Worm (Caenorhabditis elegans): ENCODE data around the gene C52A11.3.

C52A11.3 gene

ce11 chrII:10783201-10783962 lies 46.2 kb downstream of the C52A11.3 start, which contains the start of gene ect-2 (continued):
- TF ChIP-seq jun-1 (tag; optimal IDR thresholded peaks at IDR 0.05) (no peak), mes-2 (tag; optimal IDR thresholded peaks at IDR 0.05; ENCODE audit: poor library complexity, severe bottlenecking) (peak; percentile 44), fos-1 (tag; optimal IDR thresholded peaks at IDR 0.05) (no peak), aha-1 (tag) (peak; percentile 39)

DNA sequence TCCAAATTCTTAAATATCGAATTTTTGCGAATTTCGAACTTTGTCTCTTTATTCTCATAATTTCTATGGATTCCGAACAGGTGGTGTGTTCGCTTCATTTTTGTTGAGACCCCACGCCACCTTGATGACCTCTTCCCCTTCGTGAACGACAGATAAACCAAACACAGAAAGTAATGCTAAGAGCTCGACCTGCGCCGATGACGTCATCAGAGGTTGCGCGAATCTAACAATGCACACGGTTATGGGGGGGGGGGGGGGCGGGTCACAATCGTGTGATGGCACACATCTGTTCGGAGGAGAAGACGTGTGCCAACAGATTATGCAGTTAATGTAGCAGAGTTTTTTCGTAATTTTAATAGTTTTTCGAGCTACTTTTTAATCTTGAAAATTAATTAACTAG lies 47.1 kb downstream of the C52A11.3 start:
- no peak for TF ChIP-seq nhr-111 (GFP tag; optimal IDR thresholded peaks at IDR 0.05)
- TF ChIP-seq zip-11 (GFP tag; IDR thresholded peaks at IDR 0.05) = no peak
- no peak for TF ChIP-seq ztf-7 (tag; optimal IDR thresholded peaks at IDR 0.05)
- TF ChIP-seq mdl-1 (tag; optimal IDR thresholded peaks at IDR 0.05) = no peak
- TF ChIP-seq zfp-2 (tag; optimal IDR thresholded peaks at IDR 0.05) = no peak
- no peak for TF ChIP-seq Y105C5A.15 (GFP tag; IDR thresholded peaks at IDR 0.05)
- TF ChIP-seq tra-1 (GFP tag; IDR thresholded peaks at IDR 0.05) = no peak
- no peak for TF ChIP-seq madf-5 (GFP tag; IDR thresholded peaks at IDR 0.05)
- TF ChIP-seq zip-2 (tag; optimal IDR thresholded peaks at IDR 0.05) = no peak
- TF ChIP-seq tag-97 (GFP tag; IDR thresholded peaks at IDR 0.05) = no peak

DNA sequence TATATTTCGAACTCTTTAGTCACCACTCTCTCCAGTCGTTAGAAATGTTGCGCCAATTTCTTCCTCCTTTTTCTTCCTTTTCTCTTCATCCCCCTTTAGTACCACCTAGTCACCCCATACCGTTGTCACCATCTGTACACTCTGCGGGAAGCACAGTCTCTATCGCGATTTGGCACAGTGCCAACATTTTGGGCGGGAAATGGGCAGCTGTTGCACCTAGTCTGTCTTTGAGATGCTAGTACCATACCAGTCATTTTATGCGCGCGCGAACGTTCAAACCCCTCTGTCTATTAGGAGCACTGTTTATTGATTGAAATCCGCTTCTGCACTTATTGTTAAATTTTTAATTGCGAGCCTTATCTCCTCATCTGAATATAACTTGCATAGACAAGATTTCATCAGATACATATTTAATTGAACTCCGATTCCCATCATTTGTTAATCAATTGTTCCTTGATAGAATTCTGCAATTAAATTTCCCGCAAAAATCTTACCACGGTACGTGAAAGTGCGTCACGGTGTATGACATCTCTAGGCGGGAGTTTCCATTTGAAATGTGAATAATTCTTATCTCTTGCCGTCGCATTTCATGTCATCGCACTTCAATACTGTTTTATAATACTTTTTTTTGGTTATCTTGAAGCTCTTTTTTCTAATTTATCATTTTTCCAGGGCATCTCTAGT lies 47.8 kb downstream of the C52A11.3 start, which contains the start of gene cdl-1:
cdl-1 (plus strand) TSS at position 673 of the 684 bp plus-strand sequence.
- TF ChIP-seq pqm-1 (tag; optimal IDR thresholded peaks at IDR 0.05) (peak; percentile 2), dve-1 (tag; optimal IDR thresholded peaks at IDR 0.05; ENCODE audit: insufficient read depth) (no peak), ZK337.2 (GFP tag; IDR thresholded peaks at IDR 0.05) (no peak), mes-2 (tag; optimal IDR thresholded peaks at IDR 0.05; ENCODE audit: poor library complexity, severe bottlenecking) (peak; percentile 84), unc-130 (GFP tag; optimal IDR thresholded peaks at IDR 0.05) (no peak), unc-62 (GFP tag; optimal IDR thresholded peaks at IDR 0.05 in 1 of 2) (peak in 1 of 2 experiments; percentile 65), unc-62 (tag; optimal IDR thresholded peaks at IDR 0.05) (no peak), ztf-11 (tag; optimal IDR thresholded peaks at IDR 0.05) (no peak), nhr-77 (tag; optimal IDR thresholded peaks at IDR 0.05) (peak; percentile 4), vab-7 (GFP tag; IDR thresholded peaks at IDR 0.05) (no peak), daf-19 (GFP tag; conservative IDR thresholded peaks at IDR 0.05) (no peak), lin-38 (GFP tag; IDR thresholded peaks at IDR 0.05) (peak; percentile 73), F10B5.3 (tag; optimal IDR thresholded peaks at IDR 0.05) (no peak), gei-8 (GFP tag; optimal IDR thresholded peaks at IDR 0.05) (no peak), lin-13 (GFP tag; optimal IDR thresholded peaks at IDR 0.05) (no peak), T20F7.1 (GFP tag; optimal IDR thresholded peaks at IDR 0.05) (no peak), ceh-28 (tag; optimal IDR thresholded peaks at IDR 0.05) (no peak), ceh-32 (tag; optimal IDR thresholded peaks at IDR 0.05; ENCODE audit: poor library complexity) (no peak), mdl-1 (tag; optimal IDR thresholded peaks at IDR 0.05) (no peak), nhr-48 (tag; optimal IDR thresholded peaks at IDR 0.05) (no peak), ctbp-1 (GFP tag; IDR thresholded peaks at IDR 0.05) (no peak), daf-12 (tag; optimal IDR thresholded peaks at IDR 0.05) (no peak), spr-3 (GFP tag; optimal IDR thresholded peaks at IDR 0.05) (no peak), snpc-1.2 (GFP tag; IDR thresholded peaks at IDR 0.05) (no peak), zip-2 (tag; optimal IDR thresholded peaks at IDR 0.05) (no peak), R02D3.7 (tag; optimal IDR thresholded peaks at IDR 0.05) (no peak), fos-1 (tag; optimal IDR thresholded peaks at IDR 0.05) (no peak), F49E8.2 (tag; optimal IDR thresholded peaks at IDR 0.05; ENCODE audit: borderline replicate concordance) (no peak), daf-16 (GFP tag; optimal IDR thresholded peaks at IDR 0.05) (no peak), daf-16 (tag; optimal IDR thresholded peaks at IDR 0.05) (peak; percentile 65), nhr-41 (GFP tag; IDR thresholded peaks at IDR 0.05) (no peak), tag-97 (GFP tag; IDR thresholded peaks at IDR 0.05) (no peak), nhr-25 (tag; optimal IDR thresholded peaks at IDR 0.05; ENCODE audit: borderline replicate concordance, insufficient read depth) (no peak), jun-1 (tag; optimal IDR thresholded peaks at IDR 0.05) (no peak), saeg-2 (GFP tag; IDR thresholded peaks at IDR 0.05) (no peak), nhr-237 (tag; optimal IDR thresholded peaks at IDR 0.05) (no peak), set-16 (GFP tag; IDR thresholded peaks at IDR 0.05) (no peak)
